Worm (Caenorhabditis elegans) whole organism, young adult: ENCODE results near the gene F17C11.12.
A peak's percentile ranks its signal among the peaks of the same experiment; 100 is the strongest.

Experiments used
- B0336.3 ChIP-seq: fragments of 200-800 bp; sonication (Bioruptor generic); IDR thresholded peaks from 2 replicates; pipeline ENCODE4 v1.3.6; 2022; ENCODE audit warnings: missing genetic modification characterization, missing compliant biosample characterization
- F10E7.11 ChIP-seq: sonication (generic microtip); optimal IDR thresholded peaks from 2 replicates; lab custom pipeline; 2017; ENCODE audit warnings: mild to moderate bottlenecking, missing genetic modification characterization, moderate library complexity, missing compliant biosample characterization
- F22D6.2 ChIP-seq: sonication (generic microtip); optimal IDR thresholded peaks from 2 replicates; lab custom pipeline; 2016; ENCODE audit warnings: mild to moderate bottlenecking, missing genetic modification characterization, missing compliant biosample characterization
- F39B2.1 ChIP-seq: fragments of 200-800 bp; sonication (Bioruptor generic); IDR thresholded peaks from 2 replicates; pipeline ENCODE4 v1.3.6; 2022; ENCODE audit warnings: missing genetic modification reagents, missing genetic modification characterization, missing compliant biosample characterization
- F57A8.1 ChIP-seq: fragments of 200-800 bp; sonication (Bioruptor generic); optimal IDR thresholded peaks from 2 replicates; lab custom pipeline; 2018; ENCODE audit warnings: mild to moderate bottlenecking, missing genetic modification characterization, moderate library complexity, missing compliant biosample characterization
- Y79H2A.3 ChIP-seq: fragments of 200-800 bp; sonication (Bioruptor generic); conservative IDR thresholded peaks from 2 replicates; pipeline ENCODE4 v1.3.6; 2022; ENCODE audit warnings: missing genetic modification reagents, missing genetic modification characterization, missing compliant biosample characterization
- ZK185.1 ChIP-seq: sonication (generic microtip); optimal IDR thresholded peaks from 2 replicates; lab custom pipeline; 2016; ENCODE audit warnings: mild to moderate bottlenecking, missing genetic modification characterization, missing compliant biosample characterization; ENCODE audit not compliant: poor library complexity, severe bottlenecking
- akir-1 ChIP-seq: fragments of 200-800 bp; sonication (Bioruptor generic); optimal IDR thresholded peaks from 2 replicates; lab custom pipeline; 2018; ENCODE audit warnings: mild to moderate bottlenecking, missing genetic modification characterization, moderate library complexity, missing compliant biosample characterization
- ama-1 ChIP-seq, 3 experiments: fragments of 150-350 bp in 1 of 3; sonication (generic microtip) in 2 of 3; optimal IDR thresholded peaks; 2 replicates each; lab custom pipeline; 2014 to 2018; ENCODE audit warnings: missing biosample characterization in 2 of 3, missing genetic modification characterization in 2 of 3, missing genetic modification reagents in 2 of 3
- attf-3 ChIP-seq: fragments of 200-800 bp; sonication (Bioruptor generic); conservative IDR thresholded peaks from 2 replicates; pipeline ENCODE4 v1.3.6; 2022; ENCODE audit warnings: missing genetic modification reagents, missing genetic modification characterization, missing compliant biosample characterization
- attf-5 ChIP-seq: fragments of 200-800 bp; sonication (Bioruptor generic); optimal IDR thresholded peaks from 2 replicates; lab custom pipeline; 2018; ENCODE audit warnings: mild to moderate bottlenecking, missing genetic modification characterization, missing compliant biosample characterization
- bed-1 ChIP-seq: fragments of 200-800 bp; sonication (Bioruptor generic); IDR thresholded peaks from 2 replicates; pipeline ENCODE4 v1.3.6; 2022; ENCODE audit warnings: missing genetic modification reagents, missing genetic modification characterization, missing compliant biosample characterization
- cebp-1 ChIP-seq, 2 experiments: fragments of 200-800 bp in 1 of 2; sonication (Bioruptor generic) in 1 of 2; sonication (generic microtip) in 1 of 2; IDR thresholded peaks in 1 of 2; optimal IDR thresholded peaks in 1 of 2; 2 replicates each; pipeline versions ENCODE4 v1.3.6 to Lab custom; 2017 to 2022; ENCODE audit warnings: missing compliant biosample characterization in 2 of 2, missing genetic modification characterization in 2 of 2, mild to moderate bottlenecking in 1 of 2, missing genetic modification reagents in 1 of 2, moderate library complexity in 1 of 2
- cebp-2 ChIP-seq: fragments of 200-800 bp; sonication (Bioruptor generic); IDR thresholded peaks from 2 replicates; pipeline ENCODE4 v1.3.6; 2022; ENCODE audit warnings: missing genetic modification characterization, missing compliant biosample characterization
- ceh-27 ChIP-seq: fragments of 200-800 bp; sonication (Bioruptor generic); optimal IDR thresholded peaks from 2 replicates; lab custom pipeline; 2018; ENCODE audit warnings: mild to moderate bottlenecking, missing genetic modification characterization, moderate library complexity, missing compliant biosample characterization
- ceh-40 ChIP-seq: fragments of 200-800 bp; sonication (Bioruptor generic); IDR thresholded peaks from 2 replicates; pipeline ENCODE4 v1.3.6; 2022; ENCODE audit warnings: missing genetic modification characterization, missing compliant biosample characterization
- dox-1 ChIP-seq: fragments of 200-800 bp; sonication (Bioruptor generic); IDR thresholded peaks from 2 replicates; pipeline ENCODE4 v1.3.6; 2022; ENCODE audit warnings: missing genetic modification reagents, missing genetic modification characterization, missing compliant biosample characterization
- dpl-1 ChIP-seq: fragments of 150-350 bp; optimal IDR thresholded peaks from 2 replicates; lab custom pipeline; 2014; ENCODE audit warnings: missing biosample characterization, missing genetic modification reagents, missing genetic modification characterization
- egl-44 ChIP-seq: fragments of 200-800 bp; sonication (Bioruptor generic); IDR thresholded peaks from 2 replicates; pipeline ENCODE4 v1.3.6; 2022; ENCODE audit warnings: missing genetic modification reagents, missing genetic modification characterization, missing compliant biosample characterization
- egrh-3 ChIP-seq: fragments of 200-800 bp; sonication (Bioruptor generic); IDR thresholded peaks from 2 replicates; pipeline ENCODE4 v1.3.6; 2022; ENCODE audit warnings: missing genetic modification reagents, missing genetic modification characterization, missing compliant biosample characterization
- ets-4 ChIP-seq: fragments of 200-800 bp; sonication (Bioruptor generic); optimal IDR thresholded peaks from 2 replicates; lab custom pipeline; 2018; ENCODE audit warnings: mild to moderate bottlenecking, missing genetic modification characterization, missing compliant biosample characterization
- him-1 ChIP-seq: sonication (generic microtip); optimal IDR thresholded peaks from 2 replicates; lab custom pipeline; 2016; ENCODE audit warnings: missing genotype, missing genetic modification reagents, missing genetic modification characterization, missing compliant biosample characterization
- hlh-12 ChIP-seq: sonication (generic microtip); optimal IDR thresholded peaks from 2 replicates; lab custom pipeline; 2016; ENCODE audit warnings: missing genetic modification characterization, missing compliant biosample characterization
- hmg-20 ChIP-seq: fragments of 200-800 bp; sonication (Bioruptor generic); IDR thresholded peaks from 2 replicates; pipeline ENCODE4 v1.3.6; 2022; ENCODE audit warnings: missing genetic modification reagents, missing genetic modification characterization, missing compliant biosample characterization
- lag-1 ChIP-seq: fragments of 200-800 bp; sonication (Bioruptor generic); IDR thresholded peaks from 2 replicates; pipeline ENCODE4 v1.3.6; 2022; ENCODE audit warnings: missing genetic modification reagents, missing genetic modification characterization, missing compliant biosample characterization
- lsl-1 ChIP-seq: fragments of 200-800 bp; sonication (Bioruptor generic); optimal IDR thresholded peaks from 2 replicates; lab custom pipeline; 2018; ENCODE audit warnings: mild to moderate bottlenecking, missing genetic modification characterization, moderate library complexity, missing compliant biosample characterization
- lsy-27 ChIP-seq: sonication (generic microtip); optimal IDR thresholded peaks from 2 replicates; lab custom pipeline; 2017; ENCODE audit warnings: missing genetic modification characterization, mild to moderate bottlenecking, missing compliant biosample characterization, antibody characterized with exemption, missing genotype, borderline replicate concordance; ENCODE audit not compliant: insufficient read depth
- madf-3 ChIP-seq: fragments of 200-800 bp; sonication (Bioruptor generic); IDR thresholded peaks from 2 replicates; pipeline ENCODE4 v1.3.6; 2022; ENCODE audit warnings: missing genetic modification reagents, missing genetic modification characterization, missing compliant biosample characterization
- madf-6 ChIP-seq: fragments of 200-800 bp; sonication (Bioruptor generic); IDR thresholded peaks from 2 replicates; pipeline ENCODE4 v1.3.6; 2022; ENCODE audit warnings: missing genetic modification reagents, missing genetic modification characterization, missing compliant biosample characterization
- madf-8 ChIP-seq: fragments of 200-800 bp; sonication (Bioruptor generic); conservative IDR thresholded peaks from 2 replicates; pipeline ENCODE4 v1.3.6; 2022; ENCODE audit warnings: missing genetic modification reagents, missing genetic modification characterization, missing compliant biosample characterization
- mel-28 ChIP-seq: sonication (generic microtip); optimal IDR thresholded peaks from 2 replicates; lab custom pipeline; 2016; ENCODE audit warnings: borderline replicate concordance, mild to moderate bottlenecking, missing genetic modification characterization, missing compliant biosample characterization
- mes-4 ChIP-seq: sonication (generic microtip); optimal IDR thresholded peaks from 2 replicates; lab custom pipeline; 2016; ENCODE audit warnings: missing genotype, missing genetic modification characterization, missing compliant biosample characterization
- nfya-2 ChIP-seq: fragments of 200-800 bp; sonication (Bioruptor generic); IDR thresholded peaks from 2 replicates; pipeline ENCODE4 v1.3.6; 2022; ENCODE audit warnings: missing genetic modification reagents, missing genetic modification characterization, missing compliant biosample characterization
- nhr-179 ChIP-seq: sonication (generic microtip); optimal IDR thresholded peaks from 2 replicates; lab custom pipeline; 2016; ENCODE audit warnings: mild to moderate bottlenecking, missing genetic modification characterization, missing compliant biosample characterization
- nhr-27 ChIP-seq: fragments of 200-800 bp; sonication (Bioruptor generic); optimal IDR thresholded peaks from 2 replicates; lab custom pipeline; 2018; ENCODE audit warnings: mild to moderate bottlenecking, missing genetic modification characterization, moderate library complexity, missing compliant biosample characterization
- nhr-80 ChIP-seq: sonication (generic microtip); optimal IDR thresholded peaks from 2 replicates; lab custom pipeline; 2016; ENCODE audit warnings: missing genetic modification characterization, missing compliant biosample characterization
- nhr-90 ChIP-seq: sonication (generic microtip); optimal IDR thresholded peaks from 2 replicates; lab custom pipeline; 2016; ENCODE audit warnings: missing genotype, mild to moderate bottlenecking, missing genetic modification characterization, missing compliant biosample characterization
- rpc-1 ChIP-seq, 2 experiments: fragments of 150-350 bp in 1 of 2; sonication (generic microtip) in 1 of 2; optimal IDR thresholded peaks; 2 replicates each; lab custom pipeline; 2014 to 2018; ENCODE audit warnings: missing biosample characterization in 1 of 2, missing genetic modification characterization in 1 of 2, missing genetic modification reagents in 1 of 2, missing genotype in 1 of 2
- snpc-1.3 ChIP-seq: sonication (generic microtip); optimal IDR thresholded peaks from 2 replicates; lab custom pipeline; 2017; ENCODE audit warnings: missing genetic modification characterization, mild to moderate bottlenecking, missing compliant biosample characterization, antibody characterized with exemption, moderate library complexity, missing genotype, missing genetic modification reagents; ENCODE audit not compliant: insufficient read depth
- snpc-4 ChIP-seq, 5 experiments: fragments of 150-350 bp in 1 of 5; sonication (generic microtip) in 4 of 5; optimal IDR thresholded peaks; 2 replicates each; lab custom pipeline; 2014 to 2018; ENCODE audit warnings: missing genetic modification characterization in 5 of 5, missing biosample characterization in 3 of 5, antibody characterized with exemption in 2 of 5, mild to moderate bottlenecking in 2 of 5, missing compliant biosample characterization in 2 of 5, missing genotype in 2 of 5, moderate library complexity in 2 of 5, missing genetic modification reagents in 1 of 5
- xnd-1 ChIP-seq: sonication (generic microtip); optimal IDR thresholded peaks from 2 replicates; lab custom pipeline; 2016; ENCODE audit warnings: missing genotype, missing genetic modification reagents, missing genetic modification characterization, missing compliant biosample characterization
- zim-3 ChIP-seq: sonication (generic microtip); optimal IDR thresholded peaks from 2 replicates; lab custom pipeline; 2017; ENCODE audit warnings: mild to moderate bottlenecking, missing genetic modification characterization, moderate library complexity, missing compliant biosample characterization
- ztf-22 ChIP-seq: fragments of 200-800 bp; sonication (Bioruptor generic); optimal IDR thresholded peaks from 2 replicates; lab custom pipeline; 2018; ENCODE audit warnings: mild to moderate bottlenecking, missing genetic modification characterization, moderate library complexity, missing compliant biosample characterization
- ztf-25 ChIP-seq: fragments of 200-800 bp; sonication (Bioruptor generic); IDR thresholded peaks from 2 replicates; pipeline ENCODE4 v1.3.6; 2022; ENCODE audit warnings: missing genetic modification reagents, missing genetic modification characterization, missing compliant biosample characterization
- ztf-26 ChIP-seq: sonication (generic microtip); optimal IDR thresholded peaks from 2 replicates; lab custom pipeline; 2017; ENCODE audit warnings: missing genetic modification characterization, missing compliant biosample characterization
- ztf-3 ChIP-seq: fragments of 200-800 bp; sonication (Bioruptor generic); optimal IDR thresholded peaks from 2 replicates; lab custom pipeline; 2018; ENCODE audit warnings: mild to moderate bottlenecking, missing genetic modification characterization, missing compliant biosample characterization

The F17C11.12 gene

ce11 chrV:10897172-10897571 lies 39.5 kb downstream of the F17C11.12 start (continued):
- peak; percentile 95 for TF ChIP-seq bed-1
- peak; percentile 98 for TF ChIP-seq madf-3 (GFP tag; lab: Robert Waterston, UW)
- peak; percentile 94 for TF ChIP-seq F39B2.1
- TF ChIP-seq akir-1 (GFP tag; lab: Kevin White, UChicago), result peak; percentile 71
- peak; percentile 83 for TF ChIP-seq attf-3 (GFP tag; lab: Robert Waterston, UW)
- peak; percentile 55 for TF ChIP-seq ama-1 (optimal IDR thresholded peaks at IDR 0.05; lab: Kevin White, UChicago)
- peak in 1 of 2 experiments; percentile 69 for TF ChIP-seq ama-1 (GFP tag; optimal IDR thresholded peaks at IDR 0.05; lab: Kevin White, UChicago)
- TF ChIP-seq ztf-22 (GFP tag; lab: Kevin White, UChicago), result peak; percentile 98
- TF ChIP-seq hmg-20 (GFP tag; lab: Robert Waterston, UW), result peak; percentile 94
- peak; percentile 96 for TF ChIP-seq nhr-90 (tag; lab: Kevin White, UChicago)
- peak; percentile 97 for TF ChIP-seq B0336.3 (GFP tag; lab: Robert Waterston, UW)
- no peak for TF ChIP-seq F57A8.1 (GFP tag; lab: Kevin White, UChicago)
- TF ChIP-seq egl-44 (GFP tag; lab: Robert Waterston, UW), result peak; percentile 70; the same call in 1 of the 2 replicates
- peak; percentile 80 for TF ChIP-seq snpc-1.3
- TF ChIP-seq egrh-3 (GFP tag; lab: Robert Waterston, UW), result peak; percentile 73
- no peak for TF ChIP-seq lsy-27 (tag; lab: Kevin White, UChicago)
- TF ChIP-seq nhr-179 (tag; lab: Kevin White, UChicago), result no peak
- peak; percentile 99 for TF ChIP-seq dox-1 (GFP tag; lab: Robert Waterston, UW)
- peak; percentile 14 for TF ChIP-seq mes-4
- peak; percentile 87 for TF ChIP-seq ceh-40 (GFP tag; lab: Robert Waterston, UW)
- peak; percentile 94 for TF ChIP-seq ztf-3 (GFP tag; lab: Kevin White, UChicago)
- TF ChIP-seq attf-5, result peak; percentile 100
- peak; percentile 87 for TF ChIP-seq F10E7.11
- peak; percentile 94 for TF ChIP-seq zim-3 (tag; lab: Kevin White, UChicago)
- TF ChIP-seq lsl-1 (GFP tag; lab: Kevin White, UChicago), result peak; percentile 87
- TF ChIP-seq ztf-25 (GFP tag; lab: Robert Waterston, UW), result no peak
- peak; percentile 88; the same call in 1 of the 2 replicates for TF ChIP-seq Y79H2A.3 (GFP tag; lab: Robert Waterston, UW)
- TF ChIP-seq madf-6 (GFP tag; lab: Robert Waterston, UW), result peak; percentile 94
- peak; percentile 98 for TF ChIP-seq ceh-27 (GFP tag; lab: Kevin White, UChicago)
- peak; percentile 94 for TF ChIP-seq ztf-26 (tag; lab: Kevin White, UChicago)
- peak; percentile 70 for TF ChIP-seq nhr-27 (tag; lab: Kevin White, UChicago)
- peak; percentile 95 for TF ChIP-seq him-1 (tag; lab: Kevin White, UChicago)
- TF ChIP-seq ets-4 (GFP tag; lab: Kevin White, UChicago), result peak; percentile 96
- TF ChIP-seq dpl-1 (GFP tag; lab: Kevin White, UChicago), result peak; percentile 99
- TF ChIP-seq cebp-1 (GFP tag; IDR thresholded peaks at IDR 0.05; lab: Robert Waterston, UW), result peak; percentile 72; the same call in 1 of the 2 replicates
- peak; percentile 93 for TF ChIP-seq cebp-1 (tag; optimal IDR thresholded peaks at IDR 0.05; lab: Kevin White, UChicago)
- peak; percentile 91 for TF ChIP-seq F22D6.2 (tag; lab: Kevin White, UChicago)
- TF ChIP-seq rpc-1 (optimal IDR thresholded peaks at IDR 0.05; lab: Kevin White, UChicago), result no peak
- no peak for TF ChIP-seq rpc-1 (tag; optimal IDR thresholded peaks at IDR 0.05; lab: Kevin White, UChicago)
- peak; percentile 97 for TF ChIP-seq ZK185.1 (tag; lab: Kevin White, UChicago)
- peak; percentile 1 for TF ChIP-seq mel-28
- peak; percentile 81 for TF ChIP-seq snpc-4 (GFP tag; optimal IDR thresholded peaks at IDR 0.05; lab: Kevin White, UChicago)
- TF ChIP-seq snpc-4 (tag; optimal IDR thresholded peaks at IDR 0.05; lab: Kevin White, UChicago), result peak; percentile 90 to 93 (median 91)
- peak; percentile 78 for TF ChIP-seq xnd-1
- no peak for TF ChIP-seq hlh-12 (tag; lab: Kevin White, UChicago)
- peak; percentile 80 for TF ChIP-seq madf-8 (GFP tag; lab: Robert Waterston, UW)
- TF ChIP-seq nfya-2 (GFP tag; lab: Robert Waterston, UW), result peak; percentile 97
- peak; percentile 89; the same call in 1 of the 2 replicates for TF ChIP-seq cebp-2 (GFP tag; lab: Robert Waterston, UW)
- peak; percentile 99 for TF ChIP-seq nhr-80 (tag; lab: Kevin White, UChicago)
- TF ChIP-seq lag-1 (GFP tag; lab: Robert Waterston, UW), result no peak
